Fruit fly (Drosophila melanogaster): ENCODE measurements around the gene CG4887.

Gene CG4887

dm6 chr2L:1157679-1158518, 14.9 kb upstream of the CG4887 start, which contains the start of gene capt (continued):
- no peak for TF ChIP-seq CG3838 (GFP tag; optimal IDR thresholded peaks at IDR 0.05)
- no peak for TF ChIP-seq MTF-1 (GFP tag; optimal IDR thresholded peaks at IDR 0.05; ENCODE audit: borderline replicate concordance)
- TF ChIP-seq Taf1 (GFP tag; IDR thresholded peaks at IDR 0.05): peak; percentile 53; the same call in 1 of the 2 replicates
- TF ChIP-seq Neu2 (GFP tag; optimal IDR thresholded peaks at IDR 0.05; ENCODE audit: borderline replicate concordance): no peak
- no peak for TF ChIP-seq Antp (GFP tag; optimal IDR thresholded peaks at IDR 0.05)
- no peak for TF ChIP-seq CG12769 (tag; optimal IDR thresholded peaks at IDR 0.05)
- TF ChIP-seq Pdp1 (GFP tag; optimal IDR thresholded peaks at IDR 0.05): peak; percentile 18 to 31
- no peak for TF ChIP-seq CG3726 (GFP tag; IDR thresholded peaks at IDR 0.05)
- no peak for TF ChIP-seq dimm (GFP tag; IDR thresholded peaks at IDR 0.05)
- TF ChIP-seq dati (GFP tag; IDR thresholded peaks at IDR 0.05): no peak
- TF ChIP-seq Tbp (GFP tag; optimal IDR thresholded peaks at IDR 0.05): no peak
- TF ChIP-seq Asciz (GFP tag; optimal IDR thresholded peaks at IDR 0.05): no peak
- peak; percentile 2 for TF ChIP-seq unpg (GFP tag; optimal IDR thresholded peaks at IDR 0.05)
- no peak for TF ChIP-seq psq (GFP tag; optimal IDR thresholded peaks at IDR 0.05)
- no peak for TF ChIP-seq CG12299 (tag; optimal IDR thresholded peaks at IDR 0.05)
- no peak for TF ChIP-seq otp (GFP tag; IDR thresholded peaks at IDR 0.05)
- TF ChIP-seq CG10274 (GFP tag; optimal IDR thresholded peaks at IDR 0.05): no peak
- peak; percentile 14; the same call in 1 of the 2 replicates for TF ChIP-seq CG10366 (GFP tag; IDR thresholded peaks at IDR 0.05)
- TF ChIP-seq phol (tag; optimal IDR thresholded peaks at IDR 0.05): peak; percentile 23
- TF ChIP-seq CG9876 (GFP tag; optimal IDR thresholded peaks at IDR 0.05): no peak
- TF ChIP-seq Fer1 (GFP tag; optimal IDR thresholded peaks at IDR 0.05): peak; percentile 10
- no peak for TF ChIP-seq exex (tag; optimal IDR thresholded peaks at IDR 0.05)
- TF ChIP-seq Ravus (GFP tag; IDR thresholded peaks at IDR 0.05): no peak
- no peak for TF ChIP-seq Oaz (GFP tag; IDR thresholded peaks at IDR 0.05)
- peak; percentile 35 for TF ChIP-seq CG8924 (tag; optimal IDR thresholded peaks at IDR 0.05)
- TF ChIP-seq dysf (GFP tag; IDR thresholded peaks at IDR 0.05): peak; percentile 61; the same call in 1 of the 3 replicates
- no peak for TF ChIP-seq fru (optimal IDR thresholded peaks at IDR 0.05)
- TF ChIP-seq Lhr (GFP tag; optimal IDR thresholded peaks at IDR 0.05): peak; percentile 12
- no peak for TF ChIP-seq CG7987 (GFP tag; optimal IDR thresholded peaks at IDR 0.05)
- no peak for TF ChIP-seq Jarid2 (GFP tag; optimal IDR thresholded peaks at IDR 0.05)
- TF ChIP-seq ato (GFP tag; IDR thresholded peaks at IDR 0.05; ENCODE audit: partially characterized antibody): no peak
- peak; percentile 44 for TF ChIP-seq gcm (GFP tag; optimal IDR thresholded peaks at IDR 0.05)
- TF ChIP-seq CG3995 (GFP tag; optimal IDR thresholded peaks at IDR 0.05): peak; percentile 8
- no peak for TF ChIP-seq org-1 (GFP tag; optimal IDR thresholded peaks at IDR 0.05)
- no peak for TF ChIP-seq ATbp (GFP tag; optimal IDR thresholded peaks at IDR 0.05)
- TF ChIP-seq CG1832 (GFP tag; optimal IDR thresholded peaks at IDR 0.05): no peak
- no peak for TF ChIP-seq CG5953 (GFP tag; IDR thresholded peaks at IDR 0.05)
- TF ChIP-seq pan (optimal IDR thresholded peaks at IDR 0.05): no peak
- TF ChIP-seq pan (GFP tag; optimal IDR thresholded peaks at IDR 0.05 in 1 of 2, IDR thresholded peaks at IDR 0.05 in 1 of 2): peak in 1 of 2 experiments; percentile 42
- TF ChIP-seq bcd (GFP tag; optimal IDR thresholded peaks at IDR 0.05): peak; percentile 26
- TF ChIP-seq CG11723 (GFP tag; optimal IDR thresholded peaks at IDR 0.05): peak; percentile 26
- peak; percentile 49 for TF ChIP-seq pho (GFP tag; optimal IDR thresholded peaks at IDR 0.05)
- TF ChIP-seq vnd (GFP tag; IDR thresholded peaks at IDR 0.05; ENCODE audit: partially characterized antibody): no peak
- TF ChIP-seq CG10959 (GFP tag; IDR thresholded peaks at IDR 0.05): peak; percentile 89
- peak; percentile 29 for TF ChIP-seq jumu (GFP tag; optimal IDR thresholded peaks at IDR 0.05)
- no peak for TF ChIP-seq CG8089 (GFP tag; optimal IDR thresholded peaks at IDR 0.05)
- TF ChIP-seq Scr (GFP tag; IDR thresholded peaks at IDR 0.05; ENCODE audit: partially characterized antibody): no peak; the same call in 1 of the 2 replicates
- TF ChIP-seq fu2 (GFP tag; optimal IDR thresholded peaks at IDR 0.05): peak; percentile 10
- peak; percentile 10 for TF ChIP-seq Mad (GFP tag; optimal IDR thresholded peaks at IDR 0.05)
